Fruit fly (Drosophila melanogaster): ENCODE results near the gene CG9330.
A peak's percentile ranks its signal among the peaks of the same experiment; 100 is the strongest.

The CG9330 gene

dm6 chr3L:19612172-19612571 lies 26.1 kb downstream of the CG9330 start, which contains the start of the genes Lon and PIG-F (continued):
- TF ChIP-seq Scr (GFP tag; IDR thresholded peaks at IDR 0.05; ENCODE audit: partially characterized antibody) (peak; percentile 63), Hr78 (GFP tag; optimal IDR thresholded peaks at IDR 0.05) (no peak), Camta (GFP tag; optimal IDR thresholded peaks at IDR 0.05) (peak; percentile 99), hb (GFP tag; IDR thresholded peaks at IDR 0.05; ENCODE audit: partially characterized antibody) (peak; percentile 63; the same call in 1 of the 3 replicates), hth (optimal IDR thresholded peaks at IDR 0.05) (no peak), CG14014 (GFP tag; IDR thresholded peaks at IDR 0.05) (peak; percentile 99), BEAF-32 (GFP tag; optimal IDR thresholded peaks at IDR 0.05) (peak; percentile 47), Blimp-1 (GFP tag; optimal IDR thresholded peaks at IDR 0.05) (peak; percentile 97), CG2875 (GFP tag; optimal IDR thresholded peaks at IDR 0.05) (peak; percentile 99), Sry-β (GFP tag; optimal IDR thresholded peaks at IDR 0.05) (peak; percentile 78), CG7271 (tag; optimal IDR thresholded peaks at IDR 0.05) (peak; percentile 98), MTF-1 (GFP tag; optimal IDR thresholded peaks at IDR 0.05; ENCODE audit: borderline replicate concordance) (peak; percentile 96), CG8478 (optimal IDR thresholded peaks at IDR 0.05) (no peak), Max (GFP tag; optimal IDR thresholded peaks at IDR 0.05) (peak; percentile 100), ato (GFP tag; IDR thresholded peaks at IDR 0.05; ENCODE audit: partially characterized antibody) (peak; percentile 13; the same call in 1 of the 2 replicates), pfk (GFP tag; optimal IDR thresholded peaks at IDR 0.05) (peak; percentile 77), B-H1 (GFP tag; IDR thresholded peaks at IDR 0.05) (peak; percentile 97), Dbx (GFP tag; IDR thresholded peaks at IDR 0.05) (peak; percentile 99), CG3726 (GFP tag; IDR thresholded peaks at IDR 0.05) (peak; percentile 97), prd (optimal IDR thresholded peaks at IDR 0.05) (no peak), prd (GFP tag; IDR thresholded peaks at IDR 0.05) (peak; percentile 99), H2.0 (GFP tag; IDR thresholded peaks at IDR 0.05) (peak; percentile 96), Hey (tag; optimal IDR thresholded peaks at IDR 0.05) (peak; percentile 91), MBD-R2 (GFP tag; IDR thresholded peaks at IDR 0.05) (peak; percentile 99), CG12219 (GFP tag; optimal IDR thresholded peaks at IDR 0.05) (peak; percentile 96), CG17829 (tag; optimal IDR thresholded peaks at IDR 0.05) (peak; percentile 99), CG7987 (GFP tag; optimal IDR thresholded peaks at IDR 0.05) (peak; percentile 94), Poxn (GFP tag; IDR thresholded peaks at IDR 0.05) (peak; percentile 97), az2 (GFP tag; optimal IDR thresholded peaks at IDR 0.05) (peak; percentile 100), CG7357 (GFP tag; IDR thresholded peaks at IDR 0.05) (peak; percentile 97), CG33213 (GFP tag; optimal IDR thresholded peaks at IDR 0.05) (peak; percentile 95), CG1603 (tag; optimal IDR thresholded peaks at IDR 0.05) (no peak), CG13287 (GFP tag; IDR thresholded peaks at IDR 0.05; ENCODE audit: partially characterized antibody) (peak; percentile 76), kay (GFP tag; optimal IDR thresholded peaks at IDR 0.05) (peak; percentile 98), otp (GFP tag; IDR thresholded peaks at IDR 0.05) (peak; percentile 96), pnt (GFP tag; optimal IDR thresholded peaks at IDR 0.05) (peak; percentile 98), Aef1 (GFP tag; IDR thresholded peaks at IDR 0.05) (peak; percentile 99), pum (GFP tag; optimal IDR thresholded peaks at IDR 0.05) (peak; percentile 99), CG13894 (tag; optimal IDR thresholded peaks at IDR 0.05) (peak; percentile 98), CG2202 (tag; optimal IDR thresholded peaks at IDR 0.05) (peak; percentile 99), Hand (GFP tag; optimal IDR thresholded peaks at IDR 0.05) (peak; percentile 97), CG14965 (GFP tag; optimal IDR thresholded peaks at IDR 0.05; ENCODE audit: borderline replicate concordance) (peak; percentile 70), pzg (GFP tag; optimal IDR thresholded peaks at IDR 0.05) (peak; percentile 41), CG10543 (GFP tag; optimal IDR thresholded peaks at IDR 0.05) (peak; percentile 100), cwo (GFP tag; optimal IDR thresholded peaks at IDR 0.05) (peak; percentile 96), Six4 (GFP tag; optimal IDR thresholded peaks at IDR 0.05) (peak; percentile 99), CG8089 (GFP tag; optimal IDR thresholded peaks at IDR 0.05) (peak; percentile 97), row (GFP tag; IDR thresholded peaks at IDR 0.05) (peak; percentile 99), Atf-2 (GFP tag; optimal IDR thresholded peaks at IDR 0.05) (peak; percentile 98), CG14860 (GFP tag; IDR thresholded peaks at IDR 0.05; ENCODE audit: partially characterized antibody) (peak; percentile 75)
